Worm (Caenorhabditis elegans) whole organism, late embryonic: ENCODE results near the gene swsn-1.

Source experiments
- C38D4.7 ChIP-seq: fragments of 200-800 bp; sonication (Bioruptor generic); optimal IDR thresholded peaks from 2 replicates; lab custom pipeline; 2018; ENCODE audit warnings: mild to moderate bottlenecking, missing genetic modification characterization, moderate library complexity, missing compliant biosample characterization
- K02D7.2 ChIP-seq: sonication (generic microtip); optimal IDR thresholded peaks from 2 replicates; lab custom pipeline; 2017; ENCODE audit warnings: mild to moderate bottlenecking, missing genetic modification characterization, missing compliant biosample characterization
- T23F11.4 ChIP-seq: fragments of 200-800 bp; sonication (Bioruptor generic); optimal IDR thresholded peaks from 2 replicates; lab custom pipeline; 2018; ENCODE audit warnings: mild to moderate bottlenecking, missing genetic modification characterization, missing compliant biosample characterization
- ceh-19 ChIP-seq: fragments of 200-800 bp; sonication (Bioruptor generic); optimal IDR thresholded peaks from 2 replicates; lab custom pipeline; 2018; ENCODE audit warnings: mild to moderate bottlenecking, missing genetic modification characterization, missing compliant biosample characterization
- ceh-2 ChIP-seq: sonication (generic microtip); optimal IDR thresholded peaks from 2 replicates; lab custom pipeline; 2016; ENCODE audit warnings: missing genotype, missing genetic modification characterization, missing compliant biosample characterization
- ceh-24 ChIP-seq: sonication (generic microtip); optimal IDR thresholded peaks from 2 replicates; lab custom pipeline; 2016; ENCODE audit warnings: mild to moderate bottlenecking, missing genetic modification characterization, missing compliant biosample characterization
- ceh-31 ChIP-seq: sonication (generic microtip); optimal IDR thresholded peaks from 2 replicates; lab custom pipeline; 2016; ENCODE audit warnings: missing genetic modification characterization, missing compliant biosample characterization
- ceh-34 ChIP-seq: sonication (generic microtip); optimal IDR thresholded peaks from 2 replicates; lab custom pipeline; 2016; ENCODE audit warnings: mild to moderate bottlenecking, missing genetic modification characterization, missing compliant biosample characterization
- ceh-45 ChIP-seq: fragments of 200-800 bp; sonication (Bioruptor generic); IDR thresholded peaks from 2 replicates; pipeline ENCODE4 v1.3.6; 2022; ENCODE audit warnings: missing genetic modification reagents, missing genetic modification characterization, missing compliant biosample characterization
- ceh-48 ChIP-seq: sonication (generic microtip); optimal IDR thresholded peaks from 2 replicates; lab custom pipeline; 2016; ENCODE audit warnings: missing genetic modification characterization, inconsistent platforms, missing compliant biosample characterization
- ceh-6 ChIP-seq: fragments of 200-800 bp; sonication (Bioruptor generic); optimal IDR thresholded peaks from 2 replicates; lab custom pipeline; 2018; ENCODE audit warnings: mild to moderate bottlenecking, missing genetic modification characterization, missing compliant biosample characterization
- che-1 ChIP-seq: sonication (generic microtip); optimal IDR thresholded peaks from 2 replicates; lab custom pipeline; 2016; ENCODE audit warnings: mild to moderate bottlenecking, missing genetic modification characterization, missing compliant biosample characterization
- dve-1 ChIP-seq: sonication (generic microtip); optimal IDR thresholded peaks from 2 replicates; lab custom pipeline; 2017; ENCODE audit warnings: antibody characterized with exemption, mild to moderate bottlenecking, missing genetic modification characterization, missing compliant biosample characterization
- eyg-1 ChIP-seq: sonication (generic microtip); optimal IDR thresholded peaks from 2 replicates; lab custom pipeline; 2016; ENCODE audit warnings: missing genotype, missing genetic modification characterization, missing compliant biosample characterization
- fkh-10 ChIP-seq: fragments of 150-350 bp; optimal IDR thresholded peaks from 2 replicates; lab custom pipeline; 2014; ENCODE audit warnings: missing biosample characterization, missing genetic modification reagents, missing genetic modification characterization
- fkh-6 ChIP-seq: sonication (generic microtip); optimal IDR thresholded peaks from 2 replicates; lab custom pipeline; 2016; ENCODE audit warnings: missing genetic modification characterization, missing compliant biosample characterization
- gmeb-2 ChIP-seq: sonication (generic microtip); optimal IDR thresholded peaks from 2 replicates; lab custom pipeline; 2016; ENCODE audit warnings: missing genetic modification characterization, inconsistent platforms, missing compliant biosample characterization
- hlh-15 ChIP-seq: sonication (generic microtip); optimal IDR thresholded peaks from 2 replicates; lab custom pipeline; 2016; ENCODE audit warnings: missing genetic modification characterization, missing compliant biosample characterization
- lim-6 ChIP-seq: sonication (generic microtip); optimal IDR thresholded peaks from 2 replicates; lab custom pipeline; 2016; ENCODE audit warnings: missing genetic modification characterization, missing compliant biosample characterization
- lin-11 ChIP-seq: fragments of 200-800 bp; sonication (Bioruptor generic); optimal IDR thresholded peaks from 2 replicates; lab custom pipeline; 2018; ENCODE audit warnings: mild to moderate bottlenecking, missing genetic modification characterization, missing compliant biosample characterization
- mec-3 ChIP-seq: sonication (generic microtip); optimal IDR thresholded peaks from 2 replicates; lab custom pipeline; 2016; ENCODE audit warnings: borderline replicate concordance, missing genetic modification characterization, missing compliant biosample characterization
- nfya-1 ChIP-seq: sonication (generic microtip); optimal IDR thresholded peaks from 2 replicates; lab custom pipeline; 2017; ENCODE audit warnings: missing genetic modification characterization, mild to moderate bottlenecking, missing compliant biosample characterization, antibody characterized with exemption, moderate library complexity
- nhr-232 ChIP-seq: sonication (generic microtip); optimal IDR thresholded peaks from 2 replicates; lab custom pipeline; 2016; ENCODE audit warnings: missing genetic modification characterization, missing compliant biosample characterization
- pag-3 ChIP-seq: sonication (generic microtip); optimal IDR thresholded peaks from 2 replicates; lab custom pipeline; 2016; ENCODE audit warnings: missing compliant biosample characterization, missing genetic modification characterization, borderline replicate concordance
- pat-9 ChIP-seq: fragments of 200-800 bp; sonication (Bioruptor generic); optimal IDR thresholded peaks from 2 replicates; lab custom pipeline; 2018; ENCODE audit warnings: mild to moderate bottlenecking, missing genetic modification characterization, moderate library complexity, missing compliant biosample characterization
- pax-1 ChIP-seq: fragments of 150-350 bp; optimal IDR thresholded peaks from 2 replicates; lab custom pipeline; 2014; ENCODE audit warnings: missing biosample characterization, missing genetic modification characterization
- pros-1 ChIP-seq: fragments of 150-350 bp; optimal IDR thresholded peaks from 2 replicates; lab custom pipeline; 2014; ENCODE audit warnings: missing biosample characterization, missing genetic modification reagents, missing genetic modification characterization
- ref-2 ChIP-seq: sonication (generic microtip); optimal IDR thresholded peaks from 2 replicates; lab custom pipeline; 2016; ENCODE audit warnings: missing genetic modification characterization, missing compliant biosample characterization
- rnt-1 ChIP-seq: sonication (generic microtip); optimal IDR thresholded peaks from 2 replicates; lab custom pipeline; 2016; ENCODE audit warnings: missing genetic modification characterization, missing compliant biosample characterization
- sox-4 ChIP-seq: sonication (generic microtip); optimal IDR thresholded peaks from 2 replicates; lab custom pipeline; 2017; ENCODE audit warnings: mild to moderate bottlenecking, missing genetic modification characterization, inconsistent platforms, missing compliant biosample characterization
- syd-9 ChIP-seq: sonication (generic microtip); optimal IDR thresholded peaks from 2 replicates; lab custom pipeline; 2016; ENCODE audit warnings: mild to moderate bottlenecking, missing genetic modification characterization, moderate library complexity, missing compliant biosample characterization
- unc-3 ChIP-seq, 2 experiments: fragments of 200-800 bp in 1 of 2; sonication (Bioruptor generic) in 1 of 2; sonication (generic microtip) in 1 of 2; conservative IDR thresholded peaks in 1 of 2; optimal IDR thresholded peaks in 1 of 2; 2 replicates each; pipeline versions ENCODE4 v1.3.6 to Lab custom; 2016 to 2022; ENCODE audit warnings: missing compliant biosample characterization in 2 of 2, missing genetic modification characterization in 2 of 2, missing genetic modification reagents in 1 of 2
- unc-42 ChIP-seq: sonication (generic microtip); optimal IDR thresholded peaks from 2 replicates; lab custom pipeline; 2016; ENCODE audit warnings: missing genotype, missing genetic modification characterization, missing compliant biosample characterization
- unc-55 ChIP-seq: sonication (generic microtip); optimal IDR thresholded peaks from 2 replicates; lab custom pipeline; 2017; ENCODE audit warnings: missing biosample characterization, missing genetic modification reagents, missing genetic modification characterization
- unc-86 ChIP-seq: sonication (generic microtip); optimal IDR thresholded peaks from 2 replicates; lab custom pipeline; 2016; ENCODE audit warnings: missing genetic modification characterization, missing compliant biosample characterization
- zip-5 ChIP-seq: sonication (generic microtip); optimal IDR thresholded peaks from 2 replicates; lab custom pipeline; 2016; ENCODE audit warnings: missing genetic modification characterization, missing compliant biosample characterization
- ztf-16 ChIP-seq: sonication (generic microtip); optimal IDR thresholded peaks from 2 replicates; lab custom pipeline; 2017; ENCODE audit warnings: missing genetic modification characterization, missing compliant biosample characterization

swsn-1 gene

DNA sequence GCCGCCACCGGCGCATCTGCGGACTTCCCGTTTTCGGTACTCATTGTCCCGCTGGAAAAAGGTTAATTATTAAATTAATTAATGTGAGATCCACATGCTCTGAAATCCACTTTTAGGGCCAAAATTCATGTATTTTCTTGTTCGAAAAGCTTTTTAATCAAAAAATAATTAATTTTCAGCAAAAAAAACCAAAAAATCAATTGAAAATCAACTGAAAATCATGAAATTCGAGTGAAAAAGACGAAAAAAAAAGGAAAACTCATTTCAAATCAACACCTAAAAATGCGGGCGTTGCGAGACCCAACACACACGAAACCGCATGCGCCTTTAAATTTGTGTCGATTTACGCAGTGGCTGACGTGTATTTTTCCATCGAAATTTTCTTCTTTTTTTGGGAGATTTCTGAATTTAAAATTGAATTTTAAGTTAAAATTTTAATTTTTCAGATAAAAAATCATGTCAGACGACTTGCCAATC lies 20.4 kb upstream of the swsn-1 start, which contains the start of the genes prmt-1 and cdkr-3:
prmt-1 (minus strand) TSS at position 51 of the 477 bp plus-strand sequence.
cdkr-3 (plus strand) TSS at position 447 of the 477 bp plus-strand sequence.
- TF ChIP-seq ceh-2 (tag; lab: Kevin White, UChicago), result no peak
- TF ChIP-seq rnt-1 (tag; lab: Kevin White, UChicago), result peak; percentile 65
- TF ChIP-seq unc-42 (tag; lab: Kevin White, UChicago), result peak; percentile 24
- TF ChIP-seq hlh-15 (tag; lab: Kevin White, UChicago), result no peak
- peak; percentile 2 for TF ChIP-seq pax-1
- TF ChIP-seq nfya-1 (tag; lab: Kevin White, UChicago), result peak; percentile 26
- TF ChIP-seq ref-2, result no peak
- TF ChIP-seq ceh-24 (tag; lab: Kevin White, UChicago), result no peak

DNA sequence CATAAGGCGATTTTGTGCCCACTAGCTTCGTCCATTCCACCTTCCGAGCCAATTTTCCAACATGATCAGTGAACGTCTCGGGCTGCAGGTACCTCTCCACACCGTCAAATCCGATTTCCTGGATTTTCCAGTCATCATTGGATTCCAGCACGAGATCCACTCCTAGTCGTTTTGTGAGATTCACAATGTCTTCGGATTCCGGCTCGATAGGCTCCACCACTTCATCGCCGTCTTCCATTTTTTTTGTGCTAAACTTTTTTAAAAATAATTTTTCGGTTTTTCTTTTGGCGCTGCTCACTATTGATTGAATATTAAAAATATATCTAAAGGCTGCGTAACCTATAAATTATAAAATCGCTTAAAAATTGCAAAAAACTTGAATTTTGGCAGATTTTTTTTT lies 17.7 kb upstream of the swsn-1 start, which contains the start of gene mdt-17:
mdt-17 (minus strand) TSS at position 256 of the 400 bp plus-strand sequence.
- no peak for TF ChIP-seq nhr-232 (tag; lab: Kevin White, UChicago)
- TF ChIP-seq ceh-45, result no peak
- no peak for TF ChIP-seq ceh-2 (tag; lab: Kevin White, UChicago)
- TF ChIP-seq ceh-48 (tag; lab: Kevin White, UChicago), result no peak
- TF ChIP-seq lin-11 (tag; lab: Kevin White, UChicago), result no peak
- TF ChIP-seq ztf-16, result no peak
- TF ChIP-seq lim-6 (tag; lab: Kevin White, UChicago), result no peak
- TF ChIP-seq che-1 (tag; lab: Kevin White, UChicago), result no peak
- no peak for TF ChIP-seq ceh-6 (GFP tag; lab: Kevin White, UChicago)
- no peak for TF ChIP-seq dve-1 (tag; lab: Kevin White, UChicago)
- no peak for TF ChIP-seq unc-42 (tag; lab: Kevin White, UChicago)
- TF ChIP-seq unc-55 (GFP tag; lab: Kevin White, UChicago), result no peak

DNA sequence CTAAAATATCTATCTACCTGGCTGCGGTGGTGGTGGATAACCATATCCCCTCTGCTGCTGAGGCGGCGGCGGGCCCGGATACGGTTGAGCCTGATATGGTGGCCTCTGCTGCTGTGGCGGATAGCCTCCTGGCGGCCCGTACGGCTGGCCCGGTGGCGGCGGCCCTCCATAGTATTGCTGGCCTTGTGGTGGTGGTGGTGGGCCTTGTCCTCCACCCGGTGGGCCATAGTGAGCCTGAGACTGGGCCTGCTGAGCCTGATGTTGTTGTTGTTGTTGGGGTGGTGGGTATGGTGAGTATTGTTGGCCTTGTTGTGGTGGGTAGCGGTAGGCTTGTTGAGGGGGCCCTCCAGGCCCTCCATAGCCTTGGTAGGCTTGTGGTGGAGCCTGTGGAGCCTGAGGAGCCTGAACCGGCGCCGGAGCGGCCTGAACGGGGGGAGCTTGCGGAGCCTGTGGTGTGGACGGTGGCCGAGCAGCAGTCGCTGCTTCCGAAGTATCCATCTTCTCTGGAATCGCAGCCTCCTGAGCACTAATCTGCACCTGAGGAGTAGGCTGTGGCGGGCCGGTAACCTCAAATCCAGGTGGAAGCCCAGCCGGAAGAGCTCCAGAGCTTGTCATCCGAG lies 7.9 kb downstream of the swsn-1 start:
- TF ChIP-seq pag-3 (tag; lab: Kevin White, UChicago), result peak; percentile 42
- peak; percentile 11 for TF ChIP-seq T23F11.4
- no peak for TF ChIP-seq hlh-15 (tag; lab: Kevin White, UChicago)
- TF ChIP-seq ceh-31 (tag; lab: Kevin White, UChicago), result peak; percentile 5
- peak; percentile 12 for TF ChIP-seq syd-9 (tag; lab: Kevin White, UChicago)

DNA sequence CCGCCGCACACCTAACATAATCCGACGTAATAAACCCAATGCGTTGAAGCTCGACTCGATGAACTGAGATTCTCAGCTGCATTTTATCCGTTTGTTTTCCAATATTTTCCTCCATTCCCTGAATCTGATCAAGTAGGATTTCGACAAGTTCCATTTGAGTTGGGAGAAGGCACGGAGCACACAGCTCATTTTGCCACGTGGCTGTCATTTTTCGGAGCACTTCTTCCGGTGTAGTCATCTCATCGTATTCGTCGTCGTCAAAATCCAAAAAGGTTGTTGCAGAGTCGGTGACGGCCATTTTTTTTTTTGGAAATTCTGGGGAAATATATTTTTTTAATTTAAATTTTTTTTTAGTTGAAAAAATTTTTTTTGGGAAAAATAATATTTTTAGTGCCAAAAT lies 11.9 kb downstream of the swsn-1 start, which contains the start of gene sld-5:
sld-5 (minus strand) TSS at position 317 of the 400 bp plus-strand sequence.
- TF ChIP-seq zip-5 (tag; lab: Kevin White, UChicago) (no peak), che-1 (tag; lab: Kevin White, UChicago) (no peak), ceh-34 (no peak), sox-4 (tag; lab: Kevin White, UChicago) (no peak), lim-6 (tag; lab: Kevin White, UChicago) (no peak), pax-1 (no peak), fkh-10 (GFP tag; lab: Kevin White, UChicago) (no peak)

DNA sequence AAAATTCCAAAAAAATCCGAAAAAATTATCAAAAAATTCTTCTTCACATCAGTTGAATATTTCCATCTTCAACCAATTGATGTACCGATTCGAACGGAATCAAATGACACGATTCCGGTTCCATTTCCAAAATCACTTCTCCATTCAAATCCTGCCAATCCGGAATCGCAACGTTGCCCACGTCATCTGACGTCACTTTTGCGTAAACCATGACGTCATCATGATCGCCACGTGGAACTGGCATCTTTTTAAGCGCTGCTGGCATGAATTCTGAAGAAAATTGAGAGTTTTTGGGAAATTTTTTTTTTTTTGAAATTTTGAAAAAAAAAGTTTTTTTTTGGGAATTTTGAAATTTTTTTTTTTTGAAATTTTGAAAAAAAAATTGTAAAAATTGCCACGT lies 14.1 kb downstream of the swsn-1 start:
- TF ChIP-seq sox-4 (tag; lab: Kevin White, UChicago) (no peak), C38D4.7 (GFP tag; lab: Kevin White, UChicago) (no peak), eyg-1 (tag; lab: Kevin White, UChicago) (no peak), dve-1 (tag; lab: Kevin White, UChicago) (no peak), ceh-19 (no peak)

DNA sequence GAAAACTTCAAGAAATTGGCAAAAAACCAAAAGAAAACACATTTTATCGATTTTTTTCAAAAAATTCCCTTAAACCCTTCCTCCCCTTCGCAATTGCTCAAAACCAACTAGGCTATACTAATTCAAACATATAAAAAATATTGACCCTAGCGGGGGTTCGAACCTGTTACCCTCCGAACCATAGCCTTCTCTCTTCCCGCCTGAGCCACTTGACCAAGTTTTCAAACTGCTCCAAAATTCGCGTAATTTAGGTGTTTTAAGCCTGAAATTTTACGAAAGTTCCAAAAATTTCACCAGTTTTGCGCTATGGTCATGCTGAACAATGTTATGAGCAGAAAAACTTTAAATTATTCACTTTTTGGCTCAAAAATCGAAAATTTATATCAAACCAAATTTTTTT lies 14.8 kb downstream of the swsn-1 start:
- no peak for TF ChIP-seq K02D7.2 (tag; lab: Kevin White, UChicago)
- no peak for TF ChIP-seq gmeb-2 (tag; lab: Kevin White, UChicago)
- no peak for TF ChIP-seq hlh-15 (tag; lab: Kevin White, UChicago)
- no peak for TF ChIP-seq unc-3 (GFP tag; conservative IDR thresholded peaks at IDR 0.05; lab: Robert Waterston, UW)
- no peak for TF ChIP-seq unc-3 (tag; optimal IDR thresholded peaks at IDR 0.05; lab: Kevin White, UChicago)
- TF ChIP-seq mec-3, result no peak
- TF ChIP-seq fkh-6 (tag; lab: Kevin White, UChicago), result no peak
- no peak for TF ChIP-seq nhr-232 (tag; lab: Kevin White, UChicago)
- no peak for TF ChIP-seq ceh-34
- no peak for TF ChIP-seq unc-55 (GFP tag; lab: Kevin White, UChicago)
- TF ChIP-seq C38D4.7 (GFP tag; lab: Kevin White, UChicago), result no peak
- no peak for TF ChIP-seq che-1 (tag; lab: Kevin White, UChicago)
- TF ChIP-seq pat-9 (tag; lab: Kevin White, UChicago), result no peak
- TF ChIP-seq pros-1 (tag; lab: Kevin White, UChicago), result no peak
- TF ChIP-seq unc-86 (tag; lab: Kevin White, UChicago), result no peak
- no peak for TF ChIP-seq ceh-48 (tag; lab: Kevin White, UChicago)
